Fruit fly (Drosophila melanogaster) Kc167 (cell line): ENCODE measurements around the gene Remo.

ENCODE experiments used
- Myc ChIP-seq: fragments of >200 bp; optimal IDR thresholded peaks from 2 replicates; lab custom pipeline; 2017; ENCODE audit warnings: missing external identifiers
- Sin3A ChIP-seq: fragments of >200 bp; optimal IDR thresholded peaks from 2 replicates; lab custom pipeline; 2018; ENCODE audit warnings: missing external identifiers
- h ChIP-seq: fragments of >200 bp; optimal IDR thresholded peaks from 3 replicates; lab custom pipeline; 2018; ENCODE audit warnings: missing external identifiers
- insv ChIP-seq: fragments of >200 bp; optimal IDR thresholded peaks from 3 replicates; lab custom pipeline; 2018; ENCODE audit warnings: missing external identifiers
- psq ChIP-seq: fragments of >200 bp; optimal IDR thresholded peaks from 2 replicates; lab custom pipeline; 2017; ENCODE audit warnings: missing external identifiers
- ttk ChIP-seq: sonication (Bioruptor generic); optimal IDR thresholded peaks from 2 replicates; lab custom pipeline; 2017; ENCODE audit warnings: missing external identifiers

Gene Remo

DNA sequence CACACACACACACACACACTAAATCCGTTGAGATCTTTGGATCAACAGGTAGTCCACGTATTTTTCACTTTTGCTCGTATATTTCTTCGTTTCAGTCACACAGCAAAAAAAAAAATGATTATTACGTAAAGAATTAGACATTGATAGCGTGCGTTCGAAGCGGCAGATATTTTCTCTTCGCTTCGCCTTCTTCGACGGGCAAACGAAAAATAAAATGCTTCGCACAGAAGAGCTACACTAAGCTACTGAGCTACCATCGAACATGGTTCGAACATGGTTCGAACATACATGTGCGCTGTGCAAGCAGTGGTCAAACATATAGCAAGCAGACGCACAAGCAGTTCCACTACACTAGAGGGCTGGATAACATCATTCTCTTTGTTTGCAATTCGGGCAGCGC, 30.9 kb upstream of the Remo start:
- TF ChIP-seq ttk (no peak), h (lab: Kevin White, UChicago) (no peak), insv (lab: Kevin White, UChicago) (no peak), Sin3A (lab: Kevin White, UChicago) (no peak), Myc (lab: Kevin White, UChicago) (no peak), psq (lab: Kevin White, UChicago) (no peak)

DNA sequence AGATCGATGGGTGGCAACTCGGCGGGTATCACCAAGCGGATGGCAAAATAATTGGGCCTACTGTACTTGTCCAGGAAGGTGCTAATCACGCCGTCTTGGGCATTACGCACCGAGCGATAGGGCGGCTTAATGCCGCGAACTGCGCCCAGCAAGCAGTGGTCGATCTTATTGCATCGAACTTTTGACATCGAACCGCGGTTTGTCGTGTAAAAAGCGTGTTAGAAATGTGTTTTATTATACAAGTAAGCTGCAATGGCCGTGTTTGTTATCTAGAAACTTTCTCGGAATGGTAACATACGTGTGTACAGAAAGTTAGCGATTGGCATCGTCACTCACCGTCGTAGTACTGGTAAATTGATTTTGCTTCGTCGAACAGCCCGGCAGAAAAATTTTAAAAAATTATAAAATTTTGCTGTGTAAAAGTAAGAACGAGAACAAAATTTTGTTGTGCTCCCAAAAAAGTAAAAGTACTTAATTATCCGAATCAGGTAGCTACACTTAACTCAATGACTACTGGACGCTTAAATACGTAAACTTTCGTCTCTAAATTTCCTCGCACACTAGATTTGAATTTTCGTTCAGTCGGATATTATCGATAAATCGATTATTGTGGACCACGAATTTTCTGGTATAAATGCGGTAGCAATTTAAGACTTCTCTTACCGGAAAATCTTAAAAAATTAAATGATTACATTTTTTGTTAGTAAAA, 29.6 kb upstream of the Remo start, which contains the start of the genes mew and CG15742:
Gene mew (minus strand): TSS at position 443 of the 709 bp plus-strand sequence.
Gene CG15742 (minus strand): TSS at position 448 of the 709 bp plus-strand sequence.
- TF ChIP-seq h (lab: Kevin White, UChicago) (no peak), psq (lab: Kevin White, UChicago) (no peak), Myc (lab: Kevin White, UChicago) (no peak)

DNA sequence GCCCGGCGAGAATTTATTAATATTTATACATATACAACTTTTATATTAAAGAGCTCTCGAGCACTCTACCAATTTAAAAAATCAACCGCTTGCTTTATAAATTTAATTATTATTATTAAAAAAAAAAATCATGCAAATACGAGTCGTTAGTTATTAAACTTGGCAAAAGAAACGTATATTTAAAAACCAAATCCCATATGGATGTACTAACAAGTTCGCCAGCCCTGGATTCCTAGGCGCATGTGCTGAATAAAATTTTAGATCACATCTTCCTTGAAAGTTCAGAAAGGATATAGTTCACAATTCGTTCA, 29.1 kb upstream of the Remo start, which contains the start of gene comt:
Gene comt (plus strand): TSS at position 265 of the 311 bp plus-strand sequence.
- TF ChIP-seq insv (lab: Kevin White, UChicago): no peak
- no peak for TF ChIP-seq Sin3A (lab: Kevin White, UChicago)
- TF ChIP-seq ttk: no peak
- no peak for TF ChIP-seq Myc (lab: Kevin White, UChicago)
- TF ChIP-seq h (lab: Kevin White, UChicago): no peak

DNA sequence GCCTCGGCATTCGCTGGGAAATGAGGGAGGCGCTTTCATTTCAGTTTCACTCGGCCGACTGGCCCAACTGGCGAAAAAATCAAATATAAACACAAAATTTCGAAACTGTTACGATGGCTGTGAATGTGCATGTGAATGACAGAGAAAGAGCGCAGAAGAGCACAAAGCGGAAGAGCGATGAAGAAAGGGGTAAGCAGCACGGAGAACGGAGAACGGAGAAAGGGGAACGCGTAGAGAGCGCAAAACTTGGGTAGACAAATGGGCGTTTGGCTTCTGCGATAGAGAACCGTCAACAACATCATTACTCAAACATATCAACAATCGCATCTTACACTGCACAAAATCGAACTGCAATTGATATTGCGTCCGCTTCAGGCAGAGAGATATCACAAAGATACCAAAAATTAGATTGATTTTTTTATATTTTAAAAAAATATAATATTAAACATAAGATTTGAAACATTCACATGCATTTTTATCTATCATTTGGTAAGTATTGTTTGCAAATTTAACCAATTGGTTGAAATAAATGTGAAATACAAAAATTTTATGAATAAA, 15.1 kb upstream of the Remo start:
- no peak for TF ChIP-seq Sin3A (lab: Kevin White, UChicago)
- TF ChIP-seq insv (lab: Kevin White, UChicago): no peak
- no peak for TF ChIP-seq psq (lab: Kevin White, UChicago)
- no peak for TF ChIP-seq ttk
- TF ChIP-seq Myc (lab: Kevin White, UChicago): no peak
- no peak for TF ChIP-seq h (lab: Kevin White, UChicago)

DNA sequence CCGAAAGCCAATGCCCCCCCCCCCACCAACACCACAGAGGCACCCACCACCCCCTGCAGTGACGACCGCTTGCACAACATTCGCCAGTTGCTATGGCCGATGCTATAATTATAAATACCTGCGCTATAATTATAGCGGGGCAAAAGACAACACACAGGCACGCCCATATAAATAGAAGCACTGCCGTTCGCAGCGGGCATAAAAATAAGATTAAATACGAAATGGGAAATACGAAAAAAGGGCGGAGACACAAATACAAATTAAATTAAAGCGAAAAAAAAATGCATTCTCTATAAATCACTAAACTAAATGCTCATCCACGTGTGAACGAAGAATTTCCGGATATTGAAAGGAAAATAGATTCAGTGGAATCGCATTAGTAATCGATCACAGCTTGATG, 14.4 kb upstream of the Remo start:
- TF ChIP-seq psq (lab: Kevin White, UChicago): no peak
- no peak for TF ChIP-seq insv (lab: Kevin White, UChicago)
- TF ChIP-seq Myc (lab: Kevin White, UChicago): no peak
- no peak for TF ChIP-seq h (lab: Kevin White, UChicago)
- no peak for TF ChIP-seq ttk
- no peak for TF ChIP-seq Sin3A (lab: Kevin White, UChicago)

DNA sequence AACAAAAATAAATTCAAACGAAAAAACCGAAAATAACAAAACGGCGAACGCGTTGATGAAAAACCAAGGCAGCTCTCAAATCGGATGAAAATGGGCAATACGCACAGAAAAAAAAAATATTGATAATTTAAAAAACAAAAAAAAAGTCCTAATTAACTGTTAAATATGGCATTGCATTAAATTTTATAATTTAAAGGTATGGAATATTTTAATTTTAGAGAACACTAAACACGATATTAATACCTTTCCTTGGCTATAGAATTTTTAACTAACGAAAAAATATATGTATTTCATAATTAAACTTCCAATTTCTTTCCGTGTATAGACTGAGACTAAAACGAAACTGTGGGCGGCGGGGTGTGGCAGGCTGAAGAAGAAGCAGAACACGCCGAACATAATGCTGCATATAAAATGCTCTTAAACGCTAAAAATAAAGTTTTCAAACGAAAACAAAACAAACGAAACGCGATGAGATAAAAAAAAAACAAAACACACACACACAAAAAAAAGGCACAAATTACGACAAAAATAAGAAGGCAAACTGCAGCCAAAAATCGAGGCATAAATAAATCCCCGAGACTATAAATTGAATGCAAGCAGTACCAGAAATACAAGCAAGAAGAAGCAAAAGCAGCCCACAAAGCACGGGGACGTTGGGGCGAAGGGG, 13.3 kb upstream of the Remo start:
- TF ChIP-seq h (lab: Kevin White, UChicago) (no peak), Sin3A (lab: Kevin White, UChicago) (no peak), Myc (lab: Kevin White, UChicago) (no peak), ttk (no peak), psq (lab: Kevin White, UChicago) (no peak), insv (lab: Kevin White, UChicago) (no peak)

DNA sequence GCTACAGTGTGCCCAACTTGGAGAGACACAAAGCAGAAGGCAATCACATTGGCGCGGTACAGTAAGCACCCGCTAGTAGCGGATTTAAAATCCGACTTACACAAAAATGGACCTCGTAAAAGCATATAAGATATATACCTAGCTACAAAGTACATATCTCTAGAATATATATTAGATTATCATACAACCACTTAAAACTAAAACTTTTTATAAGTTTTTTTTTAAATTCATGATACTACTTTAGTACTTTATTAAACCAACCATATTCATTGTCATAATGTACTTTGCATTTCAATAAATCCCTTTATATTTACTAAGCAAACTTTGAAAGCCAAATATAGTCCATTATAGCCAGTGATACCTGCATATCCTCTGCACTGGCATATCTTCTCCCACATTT, 12.7 kb upstream of the Remo start:
- TF ChIP-seq h (lab: Kevin White, UChicago): no peak
- TF ChIP-seq Sin3A (lab: Kevin White, UChicago): no peak
- TF ChIP-seq psq (lab: Kevin White, UChicago): no peak
- TF ChIP-seq ttk: no peak
- no peak for TF ChIP-seq insv (lab: Kevin White, UChicago)
- no peak for TF ChIP-seq Myc (lab: Kevin White, UChicago)

DNA sequence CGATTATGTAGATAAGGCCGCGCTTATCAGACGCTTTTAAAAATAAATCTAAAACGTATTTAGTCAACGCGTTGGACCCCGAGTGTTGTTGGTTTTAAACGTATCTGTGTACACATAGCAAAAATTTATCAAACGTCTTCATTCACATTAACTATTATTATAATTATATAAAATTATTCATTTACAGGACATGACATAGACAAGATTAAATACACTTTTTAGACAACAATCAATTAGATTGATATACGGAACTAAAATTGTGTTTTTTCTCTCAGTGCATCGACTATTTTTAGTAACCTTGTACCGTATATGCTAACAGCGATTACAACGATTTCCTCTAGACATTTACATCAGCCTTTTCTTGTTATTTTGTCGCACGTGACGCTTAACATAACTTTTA, 11.1 kb upstream of the Remo start:
- no peak for TF ChIP-seq psq (lab: Kevin White, UChicago)
- TF ChIP-seq h (lab: Kevin White, UChicago): no peak
- TF ChIP-seq insv (lab: Kevin White, UChicago): no peak
- TF ChIP-seq Myc (lab: Kevin White, UChicago): no peak
- no peak for TF ChIP-seq ttk
- no peak for TF ChIP-seq Sin3A (lab: Kevin White, UChicago)

DNA sequence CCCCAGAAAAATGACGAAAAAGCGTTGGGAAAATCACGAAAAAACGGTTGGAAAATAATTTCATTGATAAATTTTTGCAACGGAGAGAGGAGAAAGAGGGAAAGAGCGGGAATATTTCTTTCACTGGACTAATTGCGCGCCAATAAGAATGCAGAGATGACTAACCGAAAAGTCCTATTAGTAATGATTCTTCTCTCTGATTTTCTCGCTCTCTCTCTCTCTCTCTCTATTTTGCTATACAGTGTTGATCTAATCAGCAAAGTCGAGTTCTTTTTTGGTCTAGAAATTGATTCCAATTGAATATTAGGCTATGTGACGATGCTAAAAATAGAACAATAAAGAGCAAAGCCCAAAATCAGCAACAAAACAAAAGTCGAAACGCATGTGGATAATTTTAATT, 10.7 kb upstream of the Remo start:
- TF ChIP-seq psq (lab: Kevin White, UChicago): no peak
- TF ChIP-seq Myc (lab: Kevin White, UChicago): no peak
- no peak for TF ChIP-seq h (lab: Kevin White, UChicago)
- no peak for TF ChIP-seq ttk
- TF ChIP-seq insv (lab: Kevin White, UChicago): no peak
- no peak for TF ChIP-seq Sin3A (lab: Kevin White, UChicago)

DNA sequence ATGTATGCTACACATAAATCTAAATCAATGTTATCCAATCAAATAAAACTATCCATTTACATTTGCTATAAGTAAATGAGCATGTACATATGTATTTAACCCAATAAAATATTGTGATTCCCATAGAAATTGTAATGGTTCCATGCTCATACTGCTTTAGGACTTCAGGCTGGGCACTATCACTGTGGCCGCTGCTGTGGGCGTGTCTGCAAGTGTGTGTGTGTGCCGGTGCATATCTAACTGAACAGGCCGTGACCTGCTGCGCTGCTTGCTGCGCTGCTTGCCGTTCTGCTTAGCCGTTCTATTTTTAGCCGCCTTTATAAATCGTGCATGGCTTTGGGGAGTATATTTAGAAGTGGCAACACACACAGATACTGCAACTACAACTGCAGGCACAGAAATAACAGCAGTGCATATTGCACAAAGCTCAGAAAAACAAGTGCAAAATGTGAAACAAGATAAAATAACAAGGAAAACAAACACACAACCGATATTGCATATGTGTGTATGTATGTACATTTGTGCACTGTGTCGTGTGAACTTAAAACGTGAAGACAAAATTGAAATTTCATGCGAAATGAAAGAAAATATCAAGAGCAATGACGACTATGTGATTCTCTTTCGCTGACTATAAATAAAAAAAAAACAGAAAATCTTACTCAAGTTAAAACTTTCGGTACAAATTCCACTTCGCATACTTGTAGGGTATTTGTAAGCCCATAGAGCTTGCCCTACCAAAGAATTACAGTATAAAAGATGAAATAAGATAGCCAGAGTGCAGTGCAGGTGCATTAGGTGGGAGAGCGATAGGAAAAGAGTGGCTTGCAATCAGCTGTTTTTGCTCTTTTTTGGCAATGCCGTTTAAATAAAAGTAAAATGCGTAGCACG, 10.0 kb upstream of the Remo start:
- TF ChIP-seq h (lab: Kevin White, UChicago) (no peak), ttk (no peak), Myc (lab: Kevin White, UChicago) (no peak), psq (lab: Kevin White, UChicago) (no peak), insv (lab: Kevin White, UChicago) (no peak), Sin3A (lab: Kevin White, UChicago) (no peak)

DNA sequence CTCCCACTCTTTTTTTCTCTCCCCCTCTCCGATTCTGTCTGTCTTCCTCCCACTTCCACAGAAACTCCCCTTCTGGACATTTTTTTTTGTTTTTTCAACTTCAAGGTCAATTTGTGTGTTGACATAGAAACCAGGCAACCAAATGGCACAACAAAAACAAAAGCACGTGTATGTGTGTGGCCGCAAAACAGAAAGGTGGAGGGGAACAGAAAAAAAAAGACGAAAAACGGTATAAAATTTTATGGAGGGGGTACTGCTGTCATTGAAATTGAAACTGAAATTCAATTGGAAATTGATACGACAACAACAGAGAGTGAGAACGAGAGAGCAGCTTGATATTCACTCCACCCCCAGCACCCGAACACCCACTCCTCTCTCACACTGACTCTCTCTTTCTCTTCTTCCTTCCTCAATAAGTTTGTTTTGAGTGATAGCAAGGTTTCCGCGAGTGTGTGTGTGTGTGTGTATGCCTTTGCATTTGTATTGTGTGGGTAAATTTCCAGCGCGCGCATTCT, 9.3 kb upstream of the Remo start:
- TF ChIP-seq insv (lab: Kevin White, UChicago) (no peak), ttk (no peak), Myc (lab: Kevin White, UChicago) (no peak), psq (lab: Kevin White, UChicago) (no peak), h (lab: Kevin White, UChicago) (no peak), Sin3A (lab: Kevin White, UChicago) (no peak)
